Worm (Caenorhabditis elegans): Measurements from ENCODE around the gene pxmp-4.

The pxmp-4 gene

ce11 chrIV:296849-297248, 40.1 kb downstream of the pxmp-4 start:
- no peak for TF ChIP-seq unc-62 (GFP tag; optimal IDR thresholded peaks at IDR 0.05)

- TF ChIP-seq unc-62 (GFP tag; optimal IDR thresholded peaks at IDR 0.05) = no peak
Measured at ce11 chrIV:295734-296201, 41.2 kb downstream of the pxmp-4 start.

ce11 chrIV:294737-295136, 42.2 kb downstream of the pxmp-4 start:
- TF ChIP-seq unc-62 (GFP tag; optimal IDR thresholded peaks at IDR 0.05) = no peak

- TF ChIP-seq unc-62 (GFP tag; optimal IDR thresholded peaks at IDR 0.05) = no peak
Measured at ce11 chrIV:293995-294700, 42.8 kb downstream of the pxmp-4 start.

ce11 chrIV:293163-293755, 43.7 kb downstream of the pxmp-4 start:
- no peak for TF ChIP-seq unc-62 (GFP tag; optimal IDR thresholded peaks at IDR 0.05)

- no peak for TF ChIP-seq unc-62 (GFP tag; optimal IDR thresholded peaks at IDR 0.05)
Measured at ce11 chrIV:291851-292367, 45.1 kb downstream of the pxmp-4 start.

ce11 chrIV:291356-291755, 45.6 kb downstream of the pxmp-4 start, which contains the start of gene T21D12.7:
Gene T21D12.7 (minus strand): TSS chrIV:291456.
- no peak for TF ChIP-seq unc-62 (GFP tag; optimal IDR thresholded peaks at IDR 0.05)

- no peak for TF ChIP-seq unc-62 (GFP tag; optimal IDR thresholded peaks at IDR 0.05)
Measured at ce11 chrIV:290387-290786, 46.6 kb downstream of the pxmp-4 start.

- TF ChIP-seq unc-62 (GFP tag; optimal IDR thresholded peaks at IDR 0.05) = no peak
Measured at ce11 chrIV:288027-288426, 49.0 kb downstream of the pxmp-4 start, which contains the start of gene T21D12.14. Gene T21D12.14 (minus strand): TSS chrIV:288127.
